Worm (Caenorhabditis elegans): ENCODE data around the gene F56C3.4.

The F56C3.4 gene

ce11 chrX:1327201-1327600 is 33.3 kb downstream of the F56C3.4 start:
- no peak for TF ChIP-seq Y79H2A.3 (GFP tag; conservative IDR thresholded peaks at IDR 0.05)
- no peak for TF ChIP-seq T07F8.4 (tag; optimal IDR thresholded peaks at IDR 0.05)
- TF ChIP-seq nfya-1 (tag; optimal IDR thresholded peaks at IDR 0.05; ENCODE audit: borderline replicate concordance, insufficient read depth), result no peak
- no peak for TF ChIP-seq B0019.2 (GFP tag; conservative IDR thresholded peaks at IDR 0.05)
- no peak for TF ChIP-seq bed-1 (GFP tag; IDR thresholded peaks at IDR 0.05)
- no peak for TF ChIP-seq Y53G8AR.9 (GFP tag; conservative IDR thresholded peaks at IDR 0.05)
- no peak for TF ChIP-seq chd-7 (tag; optimal IDR thresholded peaks at IDR 0.05)
- no peak for TF ChIP-seq nhr-80 (tag; optimal IDR thresholded peaks at IDR 0.05)
- no peak for TF ChIP-seq atf-7 (tag; optimal IDR thresholded peaks at IDR 0.05)

DNA sequence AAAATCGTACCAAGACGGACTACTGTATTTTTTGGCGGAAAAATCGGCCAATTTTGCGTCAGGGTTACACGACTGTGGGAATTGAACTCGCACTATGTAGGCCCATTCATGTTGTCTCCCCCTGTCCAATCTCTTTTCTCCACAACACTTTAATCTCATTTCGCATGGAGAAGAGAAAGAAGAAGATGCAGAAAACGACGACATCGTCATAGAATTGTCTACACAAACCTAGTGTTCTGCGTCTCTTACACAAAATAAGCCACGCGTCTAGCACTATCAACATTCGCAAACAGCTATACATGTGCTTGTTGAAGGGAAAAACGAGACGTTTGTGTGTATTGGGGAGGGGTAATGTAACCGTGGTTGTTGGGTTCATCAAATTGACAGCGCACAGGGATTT is 37.5 kb downstream of the F56C3.4 start:
- TF ChIP-seq K12H6.12 (tag; optimal IDR thresholded peaks at IDR 0.05) (peak; percentile 53), let-607 (tag; optimal IDR thresholded peaks at IDR 0.05) (no peak), fkh-3 (tag; optimal IDR thresholded peaks at IDR 0.05) (no peak), rpc-1 (optimal IDR thresholded peaks at IDR 0.05) (no peak), rpc-1 (tag; optimal IDR thresholded peaks at IDR 0.05) (no peak), ceh-100 (GFP tag; IDR thresholded peaks at IDR 0.05) (no peak), lin-40 (tag; optimal IDR thresholded peaks at IDR 0.05) (peak; percentile 95), B0261.1 (tag; optimal IDR thresholded peaks at IDR 0.05) (peak; percentile 12), chd-7 (tag; optimal IDR thresholded peaks at IDR 0.05) (no peak), somi-1 (GFP tag; optimal IDR thresholded peaks at IDR 0.05) (peak; percentile 46), gei-17 (GFP tag; optimal IDR thresholded peaks at IDR 0.05) (peak; percentile 93), lir-1 (GFP tag; conservative IDR thresholded peaks at IDR 0.05) (no peak), dpff-1 (tag; optimal IDR thresholded peaks at IDR 0.05) (no peak), F57A8.1 (GFP tag; optimal IDR thresholded peaks at IDR 0.05) (no peak), ztf-6 (GFP tag; IDR thresholded peaks at IDR 0.05) (no peak), F37B4.10 (GFP tag; IDR thresholded peaks at IDR 0.05) (no peak), madf-6 (GFP tag; IDR thresholded peaks at IDR 0.05) (no peak), Y67H2A.10 (GFP tag; conservative IDR thresholded peaks at IDR 0.05) (no peak), T26A5.8 (tag; optimal IDR thresholded peaks at IDR 0.05) (no peak), akir-1 (GFP tag; optimal IDR thresholded peaks at IDR 0.05) (no peak), nfyb-1 (GFP tag; IDR thresholded peaks at IDR 0.05) (0 out of 2 replicates have a peak, but pooled peaks have one; percentile 54), mel-28 (tag; optimal IDR thresholded peaks at IDR 0.05; ENCODE audit: borderline replicate concordance) (no peak), him-1 (tag; optimal IDR thresholded peaks at IDR 0.05) (no peak), bed-2 (GFP tag; IDR thresholded peaks at IDR 0.05) (no peak), nhr-179 (tag; optimal IDR thresholded peaks at IDR 0.05) (no peak), C17E4.6 (GFP tag; IDR thresholded peaks at IDR 0.05) (no peak), cebp-1 (GFP tag; IDR thresholded peaks at IDR 0.05) (0 out of 2 replicates have a peak, but pooled peaks have one; percentile 16), cebp-1 (tag; optimal IDR thresholded peaks at IDR 0.05) (peak; percentile 76), madf-8 (GFP tag; conservative IDR thresholded peaks at IDR 0.05) (no peak), Y95B8A.8 (GFP tag; IDR thresholded peaks at IDR 0.05) (no peak), sptf-2 (GFP tag; optimal IDR thresholded peaks at IDR 0.05) (no peak), bed-1 (GFP tag; IDR thresholded peaks at IDR 0.05) (no peak), egl-18 (GFP tag; IDR thresholded peaks at IDR 0.05) (no peak), F23B12.7 (tag; optimal IDR thresholded peaks at IDR 0.05; ENCODE audit: insufficient read depth) (peak; percentile 59), lin-26 (GFP tag; IDR thresholded peaks at IDR 0.05) (no peak; the same call in 1 of the 2 replicates), athp-1 (tag; optimal IDR thresholded peaks at IDR 0.05) (no peak), ztf-26 (tag; optimal IDR thresholded peaks at IDR 0.05) (peak; percentile 88), Y79H2A.3 (GFP tag; conservative IDR thresholded peaks at IDR 0.05) (no peak), hmg-1.2 (GFP tag; IDR thresholded peaks at IDR 0.05) (peak; percentile 69), mcd-1 (GFP tag; IDR thresholded peaks at IDR 0.05) (peak; percentile 48), F22D6.2 (tag; optimal IDR thresholded peaks at IDR 0.05) (no peak), ama-1 (optimal IDR thresholded peaks at IDR 0.05) (no peak), ama-1 (GFP tag; optimal IDR thresholded peaks at IDR 0.05) (no peak)

All from whole organism, young adult.